Worm (Caenorhabditis elegans) whole organism, L2 larva: ENCODE data around the gene T24B8.3.
A peak's percentile ranks its signal among the peaks of the same experiment; 100 is the strongest.

ENCODE experiments used
- F13H6.1 ChIP-seq: sonication (generic microtip); optimal IDR thresholded peaks from 2 replicates; lab custom pipeline; 2016; ENCODE audit warnings: missing genetic modification characterization, missing compliant biosample characterization
- R02D3.7 ChIP-seq: fragments of 150-350 bp; optimal IDR thresholded peaks from 2 replicates; lab custom pipeline; 2014; ENCODE audit warnings: missing biosample characterization, missing genetic modification characterization
- Y55F3AM.14 ChIP-seq: fragments of 200-800 bp; sonication (Bioruptor generic); optimal IDR thresholded peaks from 2 replicates; lab custom pipeline; 2018; ENCODE audit warnings: mild to moderate bottlenecking, missing genetic modification characterization, missing compliant biosample characterization
- alr-1 ChIP-seq: fragments of 150-350 bp; optimal IDR thresholded peaks from 2 replicates; lab custom pipeline; 2014; ENCODE audit warnings: missing biosample characterization, missing genetic modification characterization
- aly-2 ChIP-seq: fragments of 150-350 bp; optimal IDR thresholded peaks from 2 replicates; lab custom pipeline; 2014; ENCODE audit warnings: missing biosample characterization, missing genetic modification characterization
- ceh-16 ChIP-seq: fragments of 150-350 bp; optimal IDR thresholded peaks from 2 replicates; lab custom pipeline; 2014; ENCODE audit warnings: missing biosample characterization, missing genetic modification characterization
- dmd-4 ChIP-seq: sonication (generic microtip); optimal IDR thresholded peaks from 2 replicates; lab custom pipeline; 2017; ENCODE audit warnings: missing biosample characterization, missing genetic modification characterization
- lin-11 ChIP-seq: fragments of 150-350 bp; sonication (generic microtip); optimal IDR thresholded peaks from 2 replicates; lab custom pipeline; 2014; ENCODE audit warnings: missing biosample characterization, missing genetic modification characterization, inconsistent platforms, mixed read lengths
- lin-39 ChIP-seq: fragments of 150-350 bp; optimal IDR thresholded peaks from 2 replicates; lab custom pipeline; 2014; ENCODE audit warnings: missing biosample characterization, missing genetic modification reagents, missing genetic modification characterization
- lsy-2 ChIP-seq, 2 experiments: fragments of 150-350 bp in 1 of 2; sonication (generic microtip) in 1 of 2; optimal IDR thresholded peaks; 2 replicates each; lab custom pipeline; 2014 to 2017; ENCODE audit warnings: missing biosample characterization in 2 of 2, missing genetic modification characterization in 2 of 2
- mab-5 ChIP-seq: fragments of 150-350 bp; optimal IDR thresholded peaks from 2 replicates; lab custom pipeline; 2014; ENCODE audit warnings: missing biosample characterization, missing genetic modification characterization
- nhr-21 ChIP-seq: fragments of 150-350 bp; optimal IDR thresholded peaks from 2 replicates; lab custom pipeline; 2014; ENCODE audit warnings: missing biosample characterization, missing genetic modification characterization
- nhr-237 ChIP-seq: fragments of 150-350 bp; optimal IDR thresholded peaks from 2 replicates; lab custom pipeline; 2014; ENCODE audit warnings: missing biosample characterization, missing genetic modification characterization
- nhr-25 ChIP-seq: fragments of 150-350 bp; sonication (generic microtip); optimal IDR thresholded peaks from 3 replicates; lab custom pipeline; 2014; ENCODE audit warnings: missing biosample characterization, missing genetic modification characterization
- nhr-6 ChIP-seq: fragments of 150-350 bp; optimal IDR thresholded peaks from 2 replicates; lab custom pipeline; 2014; ENCODE audit warnings: missing biosample characterization, missing genetic modification characterization
- peb-1 ChIP-seq: fragments of 150-350 bp; optimal IDR thresholded peaks from 2 replicates; lab custom pipeline; 2014; ENCODE audit warnings: missing biosample characterization, missing genetic modification characterization
- sem-4 ChIP-seq: fragments of 150-350 bp; optimal IDR thresholded peaks from 2 replicates; lab custom pipeline; 2014; ENCODE audit warnings: missing biosample characterization, missing genetic modification reagents, missing genetic modification characterization
- snpc-4 ChIP-seq: fragments of 150-350 bp; optimal IDR thresholded peaks from 2 replicates; lab custom pipeline; 2014; ENCODE audit warnings: missing biosample characterization, missing genetic modification characterization
- unc-62 ChIP-seq: fragments of 150-350 bp; optimal IDR thresholded peaks from 2 replicates; lab custom pipeline; 2014; ENCODE audit warnings: missing biosample characterization, missing genetic modification reagents, missing genetic modification characterization

T24B8.3 gene

ce11 chrII:9009976-9010702 is 50.8 kb downstream of the T24B8.3 start:
- no peak for TF ChIP-seq R02D3.7 (tag; lab: Kevin White, UChicago)
- TF ChIP-seq snpc-4 (tag; lab: Kevin White, UChicago), result no peak
- no peak for TF ChIP-seq F13H6.1
- TF ChIP-seq sem-4 (tag; lab: Kevin White, UChicago), result no peak
- peak in 1 of 2 experiments; percentile 12 for TF ChIP-seq lsy-2 (tag; optimal IDR thresholded peaks at IDR 0.05; lab: Kevin White, UChicago)
- no peak for TF ChIP-seq unc-62 (GFP tag; lab: Kevin White, UChicago)
- no peak for TF ChIP-seq nhr-6 (tag; lab: Kevin White, UChicago)
- TF ChIP-seq mab-5 (tag; lab: Kevin White, UChicago), result no peak
- no peak for TF ChIP-seq peb-1 (tag; lab: Kevin White, UChicago)
- TF ChIP-seq nhr-25 (tag; lab: Kevin White, UChicago), result no peak
- TF ChIP-seq ceh-16, result no peak
- no peak for TF ChIP-seq alr-1 (tag; lab: Kevin White, UChicago)
- TF ChIP-seq dmd-4 (tag; lab: Kevin White, UChicago), result no peak
- no peak for TF ChIP-seq aly-2 (tag; lab: Kevin White, UChicago)
- no peak for TF ChIP-seq lin-11
- no peak for TF ChIP-seq lin-39
- peak; percentile 4 for TF ChIP-seq Y55F3AM.14 (GFP tag; lab: Kevin White, UChicago)
- peak; percentile 41 for TF ChIP-seq nhr-21 (tag; lab: Kevin White, UChicago)
- no peak for TF ChIP-seq nhr-237 (tag; lab: Kevin White, UChicago)
- TF ChIP-seq, all 48 proteins: peak for 3
